In the genomic region with DNA sequence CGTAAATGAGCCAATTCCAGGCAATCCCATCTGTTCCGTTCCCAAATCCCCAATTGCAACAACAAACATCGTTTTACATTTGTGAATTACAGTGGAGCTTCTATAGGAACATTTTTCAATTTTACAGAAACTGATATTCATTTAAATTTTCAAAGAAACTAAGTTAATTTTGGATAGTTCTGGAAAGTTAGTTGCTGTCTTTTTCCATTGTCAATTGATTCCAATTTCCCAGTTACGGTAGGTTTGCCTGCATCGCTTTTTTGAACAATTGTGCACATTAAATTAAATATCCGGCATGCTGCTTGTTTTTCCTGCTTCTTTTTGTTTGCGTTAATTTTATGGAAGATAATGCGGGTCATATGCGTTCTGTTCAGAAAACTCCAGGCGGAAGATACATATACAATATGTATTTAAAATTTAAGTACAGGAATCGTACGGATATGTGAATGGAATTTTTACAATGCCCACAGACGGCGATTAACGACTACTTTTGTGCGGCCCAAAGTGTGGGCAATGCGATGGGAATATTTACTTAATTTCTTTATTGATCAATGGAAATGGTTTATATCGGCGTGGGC, we compare ENCODE assay signal across 1 fruit fly cellular context.
TF ChIP-seq lines count a peak whose summit lies in the region.

No protein-coding gene starts in this region.

TF ChIP-seq in whole organism, embryonic, 481 proteins besides CTCF, POLR2A, EP300 and RAD21 (continued from another document):
- no peak for TF ChIP-seq hkb (optimal IDR thresholded peaks at IDR 0.05; lab: Kevin White, UChicago)
- peak; percentile 70 for TF ChIP-seq hkb (GFP tag; IDR thresholded peaks at IDR 0.05; lab: Robert Waterston, UW)
- no peak for TF ChIP-seq corto (GFP tag; optimal IDR thresholded peaks at IDR 0.05; lab: Kevin White, UChicago)
- peak; percentile 57 for TF ChIP-seq gem (tag; optimal IDR thresholded peaks at IDR 0.05; lab: Kevin White, UChicago)
- TF ChIP-seq tin (GFP tag; optimal IDR thresholded peaks at IDR 0.05; lab: Kevin White, UChicago): no peak
- TF ChIP-seq CG2889 (GFP tag; IDR thresholded peaks at IDR 0.05; lab: Robert Waterston, UW): 0 out of 3 replicates have a peak, but pooled peaks have one; percentile 38
- peak; percentile 56 for TF ChIP-seq CG13424 (tag; optimal IDR thresholded peaks at IDR 0.05; lab: Kevin White, UChicago)
- TF ChIP-seq CG18619 (GFP tag; optimal IDR thresholded peaks at IDR 0.05; lab: Kevin White, UChicago): peak; percentile 17
- peak; percentile 54; the same call in 1 of the 2 replicates for TF ChIP-seq CG32767 (GFP tag; IDR thresholded peaks at IDR 0.05; lab: Robert Waterston, UW)
- peak in 1 of 2 experiments; percentile 58 for TF ChIP-seq Hr51 (GFP tag; optimal IDR thresholded peaks at IDR 0.05; lab: Kevin White, UChicago)
- TF ChIP-seq HLHmδ (GFP tag; optimal IDR thresholded peaks at IDR 0.05; lab: Kevin White, UChicago): no peak
- peak; percentile 20 for TF ChIP-seq CG7839 (tag; optimal IDR thresholded peaks at IDR 0.05; lab: Kevin White, UChicago)
- peak; percentile 78 for TF ChIP-seq slbo (GFP tag; IDR thresholded peaks at IDR 0.05; lab: Robert Waterston, UW)
- TF ChIP-seq CG9215 (GFP tag; IDR thresholded peaks at IDR 0.05; lab: Robert Waterston, UW): no peak
- TF ChIP-seq CG3065 (GFP tag; optimal IDR thresholded peaks at IDR 0.05; lab: Kevin White, UChicago): no peak
- peak; percentile 46; the same call in 1 of the 2 replicates for TF ChIP-seq seq (GFP tag; IDR thresholded peaks at IDR 0.05; lab: Robert Waterston, UW)
- TF ChIP-seq lmd (GFP tag; IDR thresholded peaks at IDR 0.05; lab: Robert Waterston, UW): 0 out of 2 replicates have a peak, but pooled peaks have one; percentile 20
- TF ChIP-seq CG12155 (GFP tag; optimal IDR thresholded peaks at IDR 0.05; lab: Kevin White, UChicago): peak; percentile 28
- peak; percentile 37 for TF ChIP-seq fd3F (GFP tag; optimal IDR thresholded peaks at IDR 0.05; lab: Kevin White, UChicago)
- TF ChIP-seq CG13624 (GFP tag; optimal IDR thresholded peaks at IDR 0.05; lab: Kevin White, UChicago): peak; percentile 12
- TF ChIP-seq CG2129 (GFP tag; IDR thresholded peaks at IDR 0.05; lab: Robert Waterston, UW; ENCODE audit: partially characterized antibody): no peak
- TF ChIP-seq Sry-δ (GFP tag; optimal IDR thresholded peaks at IDR 0.05; lab: Kevin White, UChicago): no peak
- peak; percentile 3 for TF ChIP-seq Ssrp (tag; optimal IDR thresholded peaks at IDR 0.05; lab: Kevin White, UChicago)
- no peak for TF ChIP-seq CG8281 (tag; optimal IDR thresholded peaks at IDR 0.05; lab: Kevin White, UChicago)
- TF ChIP-seq CG4820 (GFP tag; optimal IDR thresholded peaks at IDR 0.05; lab: Kevin White, UChicago): no peak
- TF ChIP-seq CG5180 (GFP tag; optimal IDR thresholded peaks at IDR 0.05; lab: Kevin White, UChicago): no peak
- TF ChIP-seq PHDP (tag; optimal IDR thresholded peaks at IDR 0.05; lab: Kevin White, UChicago): peak; percentile 34
- TF ChIP-seq Chrac-16 (GFP tag; optimal IDR thresholded peaks at IDR 0.05; lab: Kevin White, UChicago): peak; percentile 14
- TF ChIP-seq CG7357 (GFP tag; IDR thresholded peaks at IDR 0.05; lab: Robert Waterston, UW): no peak
- peak; percentile 44 for TF ChIP-seq mam (GFP tag; optimal IDR thresholded peaks at IDR 0.05; lab: Kevin White, UChicago)
- no peak for TF ChIP-seq CG6175 (GFP tag; IDR thresholded peaks at IDR 0.05; lab: Robert Waterston, UW)
- peak; percentile 41 for TF ChIP-seq Hsf (GFP tag; optimal IDR thresholded peaks at IDR 0.05; lab: Kevin White, UChicago)
- TF ChIP-seq lola (GFP tag; optimal IDR thresholded peaks at IDR 0.05; lab: Kevin White, UChicago): no peak
- TF ChIP-seq CG32772 (GFP tag; IDR thresholded peaks at IDR 0.05; lab: Robert Waterston, UW): no peak
- 0 out of 3 replicates have a peak, but pooled peaks have one; percentile 35 for TF ChIP-seq dysf (GFP tag; IDR thresholded peaks at IDR 0.05; lab: Robert Waterston, UW)
- 0 out of 3 replicates have a peak, but pooled peaks have one; percentile 18 for TF ChIP-seq ken (GFP tag; IDR thresholded peaks at IDR 0.05; lab: Robert Waterston, UW)
- TF ChIP-seq chn (GFP tag; optimal IDR thresholded peaks at IDR 0.05; lab: Kevin White, UChicago): peak; percentile 23
- TF ChIP-seq CG9932 (GFP tag; IDR thresholded peaks at IDR 0.05; lab: Robert Waterston, UW): peak; percentile 68
- peak in 1 of 2 experiments; percentile 1 for TF ChIP-seq Pdp1 (GFP tag; optimal IDR thresholded peaks at IDR 0.05; lab: Kevin White, UChicago)
- TF ChIP-seq Dek (tag; optimal IDR thresholded peaks at IDR 0.05; lab: Kevin White, UChicago): peak; percentile 22
- TF ChIP-seq Ets65A (GFP tag; lab: Kevin White, UChicago): no peak
- peak; percentile 7 for TF ChIP-seq Dip3 (GFP tag; optimal IDR thresholded peaks at IDR 0.05; lab: Kevin White, UChicago)
- TF ChIP-seq row (GFP tag; IDR thresholded peaks at IDR 0.05; lab: Robert Waterston, UW): peak; percentile 75
- no peak for TF ChIP-seq NFAT (GFP tag; IDR thresholded peaks at IDR 0.05; lab: Robert Waterston, UW)
- TF ChIP-seq Dp (GFP tag; optimal IDR thresholded peaks at IDR 0.05; lab: Kevin White, UChicago): no peak
- peak; percentile 75 for TF ChIP-seq CG2120 (GFP tag; optimal IDR thresholded peaks at IDR 0.05; lab: Kevin White, UChicago)
- peak; percentile 80 for TF ChIP-seq gcm (GFP tag; optimal IDR thresholded peaks at IDR 0.05; lab: Kevin White, UChicago)
- peak; percentile 2 for TF ChIP-seq fu2 (GFP tag; optimal IDR thresholded peaks at IDR 0.05; lab: Kevin White, UChicago)
- TF ChIP-seq Rfx (GFP tag; IDR thresholded peaks at IDR 0.05; lab: Robert Waterston, UW): peak; percentile 42; the same call in 1 of the 2 replicates
- TF ChIP-seq Med (GFP tag; lab: Kevin White, UChicago): peak; percentile 65
- peak; percentile 25 for TF ChIP-seq zfh2 (GFP tag; optimal IDR thresholded peaks at IDR 0.05; lab: Kevin White, UChicago)
- TF ChIP-seq CG14441 (GFP tag; IDR thresholded peaks at IDR 0.05; lab: Robert Waterston, UW): peak; percentile 49; the same call in 1 of the 2 replicates
- TF ChIP-seq CG30403 (GFP tag; optimal IDR thresholded peaks at IDR 0.05; lab: Kevin White, UChicago): peak; percentile 8
- TF ChIP-seq Oaz (GFP tag; IDR thresholded peaks at IDR 0.05; lab: Robert Waterston, UW): no peak
- TF ChIP-seq Hr3 (GFP tag; optimal IDR thresholded peaks at IDR 0.05; lab: Kevin White, UChicago): peak; percentile 37
- peak; percentile 13; the same call in 1 of the 2 replicates for TF ChIP-seq E2f2 (GFP tag; IDR thresholded peaks at IDR 0.05; lab: Robert Waterston, UW)
- TF ChIP-seq CG17328 (GFP tag; IDR thresholded peaks at IDR 0.05; lab: Robert Waterston, UW): peak; percentile 38; the same call in 1 of the 2 replicates
- peak; percentile 31 for TF ChIP-seq dmrt99B (tag; optimal IDR thresholded peaks at IDR 0.05; lab: Kevin White, UChicago)
- peak; percentile 32; the same call in 1 of the 2 replicates for TF ChIP-seq CG3847 (GFP tag; IDR thresholded peaks at IDR 0.05; lab: Robert Waterston, UW)
- no peak for TF ChIP-seq CG7745 (tag; optimal IDR thresholded peaks at IDR 0.05; lab: Kevin White, UChicago)
- TF ChIP-seq H15 (GFP tag; IDR thresholded peaks at IDR 0.05; lab: Robert Waterston, UW): 0 out of 3 replicates have a peak, but pooled peaks have one; percentile 19
- no peak for TF ChIP-seq Mes4 (GFP tag; optimal IDR thresholded peaks at IDR 0.05; lab: Kevin White, UChicago)
- peak in 1 of 2 experiments; percentile 43 for TF ChIP-seq chif (GFP tag; optimal IDR thresholded peaks at IDR 0.05; lab: Kevin White, UChicago)
- no peak for TF ChIP-seq dmrt11E (tag; optimal IDR thresholded peaks at IDR 0.05; lab: Kevin White, UChicago)
- peak; percentile 53 for TF ChIP-seq esg (GFP tag; conservative IDR thresholded peaks at IDR 0.05; lab: Robert Waterston, UW)
- TF ChIP-seq bsh (GFP tag; optimal IDR thresholded peaks at IDR 0.05; lab: Kevin White, UChicago): peak in 1 of 2 experiments; percentile 49
- TF ChIP-seq CG18599 (GFP tag; optimal IDR thresholded peaks at IDR 0.05; lab: Kevin White, UChicago): peak; percentile 5
- TF ChIP-seq Oli (tag; optimal IDR thresholded peaks at IDR 0.05; lab: Kevin White, UChicago): peak; percentile 39
- no peak for TF ChIP-seq ash1 (GFP tag; optimal IDR thresholded peaks at IDR 0.05; lab: Kevin White, UChicago)
- TF ChIP-seq H2.0 (GFP tag; IDR thresholded peaks at IDR 0.05; lab: Robert Waterston, UW): peak; percentile 43
- 0 out of 2 replicates have a peak, but pooled peaks have one; percentile 8 for TF ChIP-seq HLH3B (GFP tag; IDR thresholded peaks at IDR 0.05; lab: Robert Waterston, UW)
- peak; percentile 33 for TF ChIP-seq lab (GFP tag; optimal IDR thresholded peaks at IDR 0.05; lab: Kevin White, UChicago)
- TF ChIP-seq CG13775 (GFP tag; optimal IDR thresholded peaks at IDR 0.05; lab: Kevin White, UChicago): no peak
- peak; percentile 31; the same call in 1 of the 2 replicates for TF ChIP-seq Atf6 (GFP tag; IDR thresholded peaks at IDR 0.05; lab: Robert Waterston, UW)
- peak; percentile 44 for TF ChIP-seq Xbp1 (GFP tag; optimal IDR thresholded peaks at IDR 0.05; lab: Kevin White, UChicago)
- no peak for TF ChIP-seq Trl (optimal IDR thresholded peaks at IDR 0.05; lab: Kevin White, UChicago)
- no peak for TF ChIP-seq Trl (GFP tag; optimal IDR thresholded peaks at IDR 0.05; lab: Kevin White, UChicago)
- no peak for TF ChIP-seq Aef1 (GFP tag; IDR thresholded peaks at IDR 0.05; lab: Robert Waterston, UW)
